Worm (Caenorhabditis elegans): ENCODE data around the gene sre-21.
A peak's percentile ranks its signal among the peaks of the same experiment; 100 is the strongest.

sre-21 gene

DNA sequence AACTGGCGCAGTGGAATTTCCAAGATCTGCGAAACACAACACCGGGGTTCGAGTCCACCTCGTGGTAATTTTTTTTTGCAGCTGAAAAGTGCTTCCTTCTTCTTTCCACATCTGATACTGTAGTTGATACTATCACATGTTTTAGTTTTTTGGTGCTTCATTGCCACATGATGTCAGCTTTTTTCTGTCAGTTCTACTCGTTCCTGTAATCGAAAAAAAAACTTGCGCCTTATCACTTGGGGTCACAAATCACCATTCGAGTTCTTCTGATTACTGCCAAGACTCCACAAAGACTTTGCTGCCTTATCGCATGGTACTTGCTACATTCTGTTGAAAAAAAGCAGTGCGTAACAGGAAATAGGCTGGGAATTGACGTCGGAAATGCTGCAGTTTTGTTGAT lies 51.3 kb downstream of the sre-21 start:
- TF ChIP-seq ceh-24 (tag; optimal IDR thresholded peaks at IDR 0.05) (no peak), odd-2 (tag; optimal IDR thresholded peaks at IDR 0.05) (no peak), elt-2 (tag; optimal IDR thresholded peaks at IDR 0.05) (peak; percentile 83)

Measured in whole organism, late embryonic.